Worm (Caenorhabditis elegans) whole organism, L1 larva: ENCODE data around the gene Y51A2B.5.

Source experiments
- aly-2 ChIP-seq: fragments of 150-350 bp; optimal IDR thresholded peaks from 2 replicates; lab custom pipeline; 2014; ENCODE audit warnings: missing biosample characterization, missing genetic modification characterization
- fos-1 ChIP-seq: fragments of 150-350 bp; optimal IDR thresholded peaks from 2 replicates; lab custom pipeline; 2014; ENCODE audit warnings: missing biosample characterization, missing genetic modification characterization
- mep-1 ChIP-seq: fragments of 150-350 bp; optimal IDR thresholded peaks from 2 replicates; lab custom pipeline; 2014; ENCODE audit warnings: missing biosample characterization, missing genetic modification characterization

- TF ChIP-seq mep-1 (tag; lab: Kevin White, UChicago) = no peak
- TF ChIP-seq aly-2 (tag; lab: Kevin White, UChicago) = no peak
- no peak for TF ChIP-seq fos-1
These were observed 21.1 kb downstream of the Y51A2B.5 start, which contains the start of gene srh-207 for ce11 chrV:18410142-18410541.
